Fruit fly (Drosophila melanogaster) whole organism, adult: Measurements from ENCODE around the gene CG11964.

Source experiments
- CG11617 ChIP-seq: fragments of 200-800 bp; sonication (Bioruptor generic); optimal IDR thresholded peaks from 2 replicates; lab custom pipeline; 2017; ENCODE audit warnings: mild to moderate bottlenecking, missing biosample characterization, missing genetic modification reagents, missing genetic modification characterization
- CG12768 ChIP-seq: fragments of 200-800 bp; sonication (Bioruptor generic); optimal IDR thresholded peaks from 2 replicates; lab custom pipeline; 2017; ENCODE audit warnings: missing biosample characterization, missing genetic modification characterization, mild to moderate bottlenecking, moderate library complexity, missing genetic modification reagents
- CG14711 ChIP-seq: fragments of 200-800 bp; sonication (Bioruptor generic); optimal IDR thresholded peaks from 2 replicates; lab custom pipeline; 2018; ENCODE audit warnings: missing biosample characterization, mild to moderate bottlenecking, missing genetic modification characterization, moderate library complexity
- CG1620 ChIP-seq: fragments of 200-800 bp; sonication (Bioruptor generic); optimal IDR thresholded peaks from 2 replicates; lab custom pipeline; 2016; ENCODE audit warnings: missing biosample characterization, missing genetic modification characterization
- CG33017 ChIP-seq: fragments of 200-800 bp; sonication (Bioruptor generic); optimal IDR thresholded peaks from 2 replicates; lab custom pipeline; 2018; ENCODE audit warnings: missing biosample characterization, mild to moderate bottlenecking, missing genetic modification characterization, moderate library complexity
- CG5204 ChIP-seq: fragments of 200-800 bp; sonication (Bioruptor generic); optimal IDR thresholded peaks from 2 replicates; lab custom pipeline; 2016; ENCODE audit warnings: missing biosample characterization, missing genetic modification characterization
- CG7045 ChIP-seq: fragments of 200-800 bp; sonication (Bioruptor generic); optimal IDR thresholded peaks from 2 replicates; lab custom pipeline; 2017; ENCODE audit warnings: missing biosample characterization, mild to moderate bottlenecking, missing genetic modification characterization
- CG7101 ChIP-seq: fragments of 200-800 bp; sonication (Bioruptor generic); optimal IDR thresholded peaks from 2 replicates; lab custom pipeline; 2018; ENCODE audit warnings: missing biosample characterization, mild to moderate bottlenecking, missing genetic modification characterization, moderate library complexity
- Clk ChIP-seq: fragments of 200-800 bp; sonication (Bioruptor generic); optimal IDR thresholded peaks from 2 replicates; lab custom pipeline; 2017; ENCODE audit warnings: missing biosample characterization, missing genetic modification characterization
- Crg-1 ChIP-seq: fragments of 200-800 bp; sonication (Bioruptor generic); optimal IDR thresholded peaks from 2 replicates; lab custom pipeline; 2016; ENCODE audit warnings: missing biosample characterization, missing genetic modification characterization
- Hr96 ChIP-seq: fragments of 200-800 bp; sonication (Bioruptor generic); optimal IDR thresholded peaks from 2 replicates; lab custom pipeline; 2016; ENCODE audit warnings: missing biosample characterization, missing genetic modification characterization
- Mnt ChIP-seq: fragments of 200-800 bp; sonication (Bioruptor generic); optimal IDR thresholded peaks from 2 replicates; lab custom pipeline; 2016; ENCODE audit warnings: missing biosample characterization, mild to moderate bottlenecking, missing genetic modification characterization
- bab1 ChIP-seq: fragments of 200-800 bp; sonication (Bioruptor generic); optimal IDR thresholded peaks from 3 replicates; lab custom pipeline; 2019; ENCODE audit warnings: missing biosample characterization, mild to moderate bottlenecking, missing genetic modification characterization, moderate library complexity
- cic ChIP-seq: fragments of 200-800 bp; sonication (Bioruptor generic); optimal IDR thresholded peaks from 2 replicates; lab custom pipeline; 2017; ENCODE audit warnings: missing biosample characterization, mild to moderate bottlenecking, missing genetic modification characterization, moderate library complexity
- cnc ChIP-seq, 2 experiments: fragments of >200 bp; optimal IDR thresholded peaks; 2 replicates each; lab custom pipeline; 2017
- kay ChIP-seq: fragments of 200-800 bp; sonication (Bioruptor generic); peaks from one replicate; lab custom pipeline; 2016; ENCODE audit warnings: missing biosample characterization, missing genetic modification characterization, borderline replicate concordance
- ovo ChIP-seq: fragments of 200-800 bp; sonication (Bioruptor generic); optimal IDR thresholded peaks from 2 replicates; lab custom pipeline; 2016; ENCODE audit warnings: missing biosample characterization, missing genetic modification characterization
- pad ChIP-seq: fragments of 200-800 bp; sonication (Bioruptor generic); optimal IDR thresholded peaks from 3 replicates; lab custom pipeline; 2017; ENCODE audit warnings: missing biosample characterization, missing genetic modification characterization, mild to moderate bottlenecking, moderate library complexity, missing genetic modification reagents
- tj ChIP-seq: fragments of 200-800 bp; sonication (Bioruptor generic); optimal IDR thresholded peaks from 3 replicates; lab custom pipeline; 2017; ENCODE audit warnings: missing biosample characterization, mild to moderate bottlenecking, missing genetic modification characterization, moderate library complexity
- toe ChIP-seq: fragments of 200-800 bp; sonication (Bioruptor generic); optimal IDR thresholded peaks from 2 replicates; lab custom pipeline; 2016; ENCODE audit warnings: missing biosample characterization, missing genetic modification characterization

Gene CG11964

dm6 chr3R:8965546-8965945, 20.7 kb upstream of the CG11964 start:
- TF ChIP-seq cnc (optimal IDR thresholded peaks at IDR 0.05; lab: Kevin White, UChicago) (no peak), CG33017 (no peak), CG11617 (GFP tag; lab: Kevin White, UChicago) (no peak), CG14711 (no peak), bab1 (GFP tag; lab: Kevin White, UChicago) (no peak), ovo (GFP tag; lab: Kevin White, UChicago) (no peak), tj (GFP tag; lab: Kevin White, UChicago) (no peak), CG7101 (tag; lab: Kevin White, UChicago) (no peak), kay (GFP tag; lab: Kevin White, UChicago) (no peak)

- TF ChIP-seq CG5204 (GFP tag; lab: Kevin White, UChicago) (no peak), CG14711 (no peak), CG33017 (no peak), Crg-1 (GFP tag; lab: Kevin White, UChicago) (no peak), CG7101 (tag; lab: Kevin White, UChicago) (no peak), toe (GFP tag; lab: Kevin White, UChicago) (no peak), pad (GFP tag; lab: Kevin White, UChicago) (no peak), CG12768 (GFP tag; lab: Kevin White, UChicago) (no peak), kay (GFP tag; lab: Kevin White, UChicago) (no peak), Hr96 (no peak), Clk (GFP tag; lab: Kevin White, UChicago) (no peak), cic (GFP tag; lab: Kevin White, UChicago) (no peak), tj (GFP tag; lab: Kevin White, UChicago) (no peak), CG7045 (GFP tag; lab: Kevin White, UChicago) (no peak), ovo (GFP tag; lab: Kevin White, UChicago) (no peak), cnc (optimal IDR thresholded peaks at IDR 0.05; lab: Kevin White, UChicago) (no peak), CG1620 (GFP tag; lab: Kevin White, UChicago) (no peak), Mnt (no peak), CG11617 (GFP tag; lab: Kevin White, UChicago) (no peak)
Measured at dm6 chr3R:8963756-8964342, 19.0 kb upstream of the CG11964 start.

DNA sequence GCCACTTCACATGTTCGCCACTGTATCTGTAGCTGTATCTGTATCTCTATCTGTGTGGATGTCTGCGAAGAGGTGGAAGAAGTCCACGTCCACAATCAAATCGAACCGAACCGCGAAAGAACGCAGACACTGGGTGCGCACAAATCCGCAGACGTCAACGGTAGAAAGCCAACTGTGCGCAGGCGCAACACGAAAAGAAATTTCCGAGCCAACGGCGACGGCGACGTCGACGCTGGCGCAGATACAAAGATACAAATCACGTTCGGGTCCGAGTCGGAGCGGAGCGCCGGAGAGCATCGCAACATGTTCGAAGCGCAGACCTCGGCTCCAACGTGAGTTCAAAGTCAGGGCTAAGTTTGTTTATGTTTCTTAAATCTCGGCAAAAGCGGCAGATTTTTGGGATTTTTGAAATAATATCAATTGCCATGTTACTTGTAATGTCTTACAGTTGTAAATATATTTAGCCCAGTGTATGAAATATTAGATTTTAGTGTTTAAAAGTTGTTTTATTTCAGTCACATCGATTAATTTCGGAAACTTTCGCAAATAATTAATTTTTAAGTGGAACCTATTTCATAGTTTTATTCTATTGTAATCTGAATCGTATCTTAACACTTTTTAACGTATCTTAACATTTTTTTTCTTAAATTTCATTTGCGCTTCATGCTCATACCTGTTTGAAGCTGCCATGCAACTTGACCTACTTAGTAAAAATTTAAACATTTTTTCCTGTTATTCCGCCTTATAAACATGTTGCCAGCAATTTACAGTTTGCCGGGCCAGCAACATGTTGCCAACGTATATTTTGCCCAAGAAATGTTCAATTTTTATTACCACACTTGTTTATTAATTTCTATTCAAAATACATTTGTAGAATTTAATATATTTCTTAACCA, 18.3 kb upstream of the CG11964 start, which contains the start of gene ich:
ich (minus strand) TSS at position 178 of the 896 bp plus-strand sequence.
- TF ChIP-seq tj (GFP tag; lab: Kevin White, UChicago) (no peak), CG5204 (GFP tag; lab: Kevin White, UChicago) (no peak), CG1620 (GFP tag; lab: Kevin White, UChicago) (no peak)

- TF ChIP-seq ovo (GFP tag; lab: Kevin White, UChicago) (no peak), tj (GFP tag; lab: Kevin White, UChicago) (no peak), pad (GFP tag; lab: Kevin White, UChicago) (no peak), Hr96 (no peak), kay (GFP tag; lab: Kevin White, UChicago) (no peak), CG1620 (GFP tag; lab: Kevin White, UChicago) (no peak), Clk (GFP tag; lab: Kevin White, UChicago) (no peak), bab1 (GFP tag; lab: Kevin White, UChicago) (no peak), CG5204 (GFP tag; lab: Kevin White, UChicago) (no peak), CG7045 (GFP tag; lab: Kevin White, UChicago) (no peak), CG7101 (tag; lab: Kevin White, UChicago) (no peak), Mnt (no peak), CG12768 (GFP tag; lab: Kevin White, UChicago) (no peak), CG11617 (GFP tag; lab: Kevin White, UChicago) (no peak), Crg-1 (GFP tag; lab: Kevin White, UChicago) (no peak), cic (GFP tag; lab: Kevin White, UChicago) (no peak)
Measured at dm6 chr3R:8960329-8960728, 15.5 kb upstream of the CG11964 start.

DNA sequence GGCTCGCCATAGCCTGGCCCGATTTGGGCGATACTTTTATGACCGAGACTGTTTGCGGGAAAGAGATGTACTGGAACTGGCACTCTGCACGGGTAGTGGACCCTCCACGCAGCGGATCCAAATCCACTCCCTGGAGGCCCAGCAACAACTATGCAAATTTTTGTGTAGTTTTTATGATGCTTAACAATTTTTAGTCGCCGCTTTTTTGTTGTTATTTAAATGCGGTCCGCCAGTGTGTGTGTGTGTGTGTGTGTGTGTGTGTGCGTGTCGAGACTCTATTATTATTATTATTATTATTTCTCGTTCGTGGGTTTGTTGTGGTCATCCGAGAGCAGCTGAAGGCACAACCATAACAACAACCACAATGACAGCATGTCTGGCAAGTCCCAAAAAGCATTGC, 14.3 kb upstream of the CG11964 start:
- no peak for TF ChIP-seq cic (GFP tag; lab: Kevin White, UChicago)

DNA sequence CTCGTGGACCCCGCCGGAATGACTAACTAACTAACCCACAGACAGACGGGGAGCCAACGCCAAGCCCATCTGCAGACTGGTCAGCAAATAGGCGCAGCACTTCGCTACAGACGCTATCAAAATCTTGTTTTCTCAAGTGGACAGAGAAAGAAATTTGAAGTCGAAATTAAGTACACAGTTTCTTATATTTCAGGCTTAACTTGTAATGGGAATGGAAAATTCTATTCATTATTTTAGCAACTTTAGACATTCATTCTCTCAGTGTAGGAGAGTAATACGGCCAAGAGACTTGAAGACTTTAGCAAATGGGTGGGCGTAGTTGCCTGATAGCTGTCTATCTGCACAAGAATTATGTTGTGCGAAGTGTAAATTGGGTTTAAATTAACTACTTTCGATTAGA, 13.5 kb upstream of the CG11964 start:
- TF ChIP-seq toe (GFP tag; lab: Kevin White, UChicago) (no peak), bab1 (GFP tag; lab: Kevin White, UChicago) (no peak), ovo (GFP tag; lab: Kevin White, UChicago) (no peak), cic (GFP tag; lab: Kevin White, UChicago) (no peak), cnc (optimal IDR thresholded peaks at IDR 0.05; lab: Kevin White, UChicago) (no peak), CG5204 (GFP tag; lab: Kevin White, UChicago) (no peak), CG7101 (tag; lab: Kevin White, UChicago) (no peak), kay (GFP tag; lab: Kevin White, UChicago) (no peak), CG33017 (no peak), pad (GFP tag; lab: Kevin White, UChicago) (no peak), CG12768 (GFP tag; lab: Kevin White, UChicago) (no peak)
